Worm (Caenorhabditis elegans): ENCODE data around the gene F41E6.5.

Gene F41E6.5

DNA sequence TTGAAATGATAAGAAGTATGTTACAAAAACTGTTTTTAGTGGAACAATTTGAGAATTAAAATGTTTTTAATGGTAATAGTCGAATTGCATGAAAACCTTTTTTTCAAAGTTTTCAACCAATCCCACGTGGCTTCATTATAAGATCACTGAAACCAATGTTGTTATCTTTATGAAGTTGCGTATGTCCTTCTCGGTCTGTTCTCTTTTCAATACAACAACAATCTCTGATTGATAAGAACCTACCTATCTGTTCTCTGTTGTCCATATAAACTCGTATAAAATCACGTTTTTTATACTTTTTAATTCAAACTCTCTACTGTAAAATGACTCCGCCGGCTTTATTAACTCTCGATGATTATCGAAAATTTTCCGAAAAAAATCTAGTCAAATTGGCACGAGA, at the start of gene F41E6.5:
F41E6.5 (plus strand) TSS at position 209 of the 400 bp plus-strand sequence.
- TF ChIP-seq nhr-80 (tag; optimal IDR thresholded peaks at IDR 0.05) (peak; percentile 53), B0035.1 (tag; optimal IDR thresholded peaks at IDR 0.05) (no peak), gei-17 (GFP tag; optimal IDR thresholded peaks at IDR 0.05) (no peak)

DNA sequence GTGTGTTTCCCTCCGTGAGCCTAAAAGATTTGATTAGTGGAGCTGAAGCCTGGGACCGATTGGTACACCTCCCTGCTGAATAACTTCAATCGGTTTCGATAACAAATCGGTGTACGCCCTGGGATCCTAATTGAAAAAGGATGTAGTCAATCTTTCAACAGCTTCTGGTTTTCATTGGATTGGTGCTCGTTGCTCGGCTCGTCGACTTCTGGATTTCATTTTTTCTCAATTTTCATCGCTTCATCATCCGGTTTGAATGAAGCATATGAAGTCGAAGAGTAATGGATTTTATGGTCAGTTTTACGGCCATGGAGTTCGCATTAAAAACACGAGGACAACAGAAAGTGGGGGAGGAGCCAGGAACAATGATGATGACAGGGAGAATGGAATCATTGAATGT, 47.3 kb upstream of the F41E6.5 start:
- TF ChIP-seq madf-8 (GFP tag; conservative IDR thresholded peaks at IDR 0.05) (no peak), nhr-80 (tag; optimal IDR thresholded peaks at IDR 0.05) (no peak), nfyb-1 (GFP tag; IDR thresholded peaks at IDR 0.05) (no peak), Y67H2A.10 (GFP tag; conservative IDR thresholded peaks at IDR 0.05) (no peak), egl-44 (GFP tag; IDR thresholded peaks at IDR 0.05) (no peak), K11D2.4 (GFP tag; IDR thresholded peaks at IDR 0.05) (no peak), Y53F4B.3 (GFP tag; IDR thresholded peaks at IDR 0.05) (no peak), attf-5 (GFP tag; optimal IDR thresholded peaks at IDR 0.05) (no peak), C17E4.6 (GFP tag; IDR thresholded peaks at IDR 0.05) (no peak), hrde-1 (tag; optimal IDR thresholded peaks at IDR 0.05; ENCODE audit: borderline replicate concordance) (no peak)

- TF ChIP-seq snpc-4 (GFP tag; optimal IDR thresholded peaks at IDR 0.05) (peak; percentile 27), snpc-4 (tag; optimal IDR thresholded peaks at IDR 0.05) (peak in 3 of 4 experiments; percentile 38 to 94 (median 86)), snpc-1.1 (tag; optimal IDR thresholded peaks at IDR 0.05; ENCODE audit: insufficient read depth) (peak; percentile 35), snpc-3.4 (tag; optimal IDR thresholded peaks at IDR 0.05) (peak; percentile 6)
These were observed 44.5 kb upstream of the F41E6.5 start for ce11 chrV:8558826-8559225.

DNA sequence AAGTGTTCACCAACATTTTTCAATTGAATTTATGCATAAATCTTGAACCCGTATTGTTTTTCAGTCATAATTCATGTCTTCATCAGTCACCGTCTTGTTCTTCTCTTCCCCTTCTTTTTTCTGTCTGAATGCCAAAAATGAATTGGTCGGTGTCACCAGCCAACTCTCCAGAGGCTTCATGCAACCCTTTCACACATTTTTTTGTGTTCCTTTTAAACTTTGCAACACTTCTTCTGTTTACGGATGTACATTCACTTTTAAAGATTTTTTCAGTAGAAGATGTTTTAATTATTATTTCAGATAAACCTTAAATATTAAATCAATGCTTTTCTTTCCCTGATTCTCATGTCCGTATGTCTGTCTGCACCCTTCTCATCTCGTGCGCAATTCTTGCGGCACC, 42.4 kb upstream of the F41E6.5 start, which contains the start of gene acr-16:
acr-16 (plus strand) TSS at position 301 of the 400 bp plus-strand sequence.
- TF ChIP-seq mxl-1 (tag; optimal IDR thresholded peaks at IDR 0.05) (no peak), lsy-27 (tag; optimal IDR thresholded peaks at IDR 0.05; ENCODE audit: borderline replicate concordance, insufficient read depth) (no peak), lin-35 (GFP tag; optimal IDR thresholded peaks at IDR 0.05) (no peak), hrde-1 (tag; optimal IDR thresholded peaks at IDR 0.05; ENCODE audit: borderline replicate concordance) (no peak), aptf-3 (GFP tag; IDR thresholded peaks at IDR 0.05) (no peak), madf-6 (GFP tag; IDR thresholded peaks at IDR 0.05) (no peak), madf-8 (GFP tag; conservative IDR thresholded peaks at IDR 0.05) (no peak), nfyb-1 (GFP tag; IDR thresholded peaks at IDR 0.05) (no peak), zim-3 (tag; optimal IDR thresholded peaks at IDR 0.05) (no peak), gei-17 (GFP tag; optimal IDR thresholded peaks at IDR 0.05) (no peak), Y53F4B.3 (GFP tag; IDR thresholded peaks at IDR 0.05) (no peak), ztf-6 (GFP tag; IDR thresholded peaks at IDR 0.05) (no peak), fkh-3 (tag; optimal IDR thresholded peaks at IDR 0.05) (no peak), C06A6.2 (GFP tag; conservative IDR thresholded peaks at IDR 0.05) (no peak), lin-54 (GFP tag; optimal IDR thresholded peaks at IDR 0.05) (no peak)

DNA sequence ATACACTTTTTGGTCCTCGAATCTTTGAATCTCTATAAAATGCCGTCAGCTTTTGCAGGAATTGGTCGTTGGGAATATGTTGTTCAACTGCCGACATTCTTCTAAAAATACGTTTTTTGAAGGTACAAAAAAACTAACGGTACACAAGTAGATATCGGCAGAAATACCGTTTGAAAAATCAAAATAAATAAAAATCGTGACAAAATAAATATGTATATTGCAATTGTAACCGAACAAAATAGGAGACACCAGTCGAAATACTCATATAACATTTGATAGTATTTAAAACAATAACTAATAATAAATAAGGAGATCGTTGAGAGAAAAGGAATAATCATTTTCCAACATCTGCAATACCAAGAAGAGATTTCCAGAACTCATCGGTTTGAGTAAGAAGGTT, 38.2 kb upstream of the F41E6.5 start, which contains the start of gene F25G6.8:
F25G6.8 (minus strand) TSS at position 101 of the 400 bp plus-strand sequence.
- no peak for TF ChIP-seq nfyb-1 (GFP tag; IDR thresholded peaks at IDR 0.05)
- no peak for TF ChIP-seq F52B5.7 (tag; optimal IDR thresholded peaks at IDR 0.05)
- no peak for TF ChIP-seq ceh-40 (GFP tag; IDR thresholded peaks at IDR 0.05)
- TF ChIP-seq attf-3 (GFP tag; conservative IDR thresholded peaks at IDR 0.05), result no peak
- TF ChIP-seq attf-5 (GFP tag; optimal IDR thresholded peaks at IDR 0.05), result no peak
- TF ChIP-seq F57C9.4 (tag; optimal IDR thresholded peaks at IDR 0.05), result no peak
